Worm (Caenorhabditis elegans): ENCODE data around the gene C50E3.11.

DNA sequence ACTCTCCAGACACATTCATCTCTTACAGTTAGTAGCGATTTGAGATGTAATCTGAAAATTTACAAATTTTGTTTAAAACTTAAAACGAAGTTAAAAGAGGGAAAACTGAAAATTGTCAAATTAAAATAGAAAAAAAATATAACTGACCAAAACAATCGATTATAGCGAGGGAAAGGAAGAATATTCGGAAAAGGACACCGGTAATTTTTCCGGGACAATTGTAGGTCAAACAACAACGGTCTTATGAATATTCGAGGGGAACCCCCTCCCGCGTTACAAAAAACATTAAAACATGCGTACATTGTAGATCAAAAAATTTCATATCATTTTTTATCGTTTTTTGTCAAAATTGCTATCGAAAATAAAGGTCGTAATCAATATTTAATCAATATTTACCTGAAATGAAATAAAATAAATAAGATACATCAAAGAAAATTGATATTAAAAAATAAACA is 18.8 kb upstream of the C50E3.11 start, which contains the start of gene C50E3.12:
- no peak for TF ChIP-seq hlh-8 (tag; optimal IDR thresholded peaks at IDR 0.05)
- no peak for TF ChIP-seq pha-4 (tag; optimal IDR thresholded peaks at IDR 0.05)
- TF ChIP-seq T23F11.4 (GFP tag; optimal IDR thresholded peaks at IDR 0.05) = no peak
- no peak for TF ChIP-seq eyg-1 (tag; optimal IDR thresholded peaks at IDR 0.05)
- TF ChIP-seq hlh-13 (GFP tag; optimal IDR thresholded peaks at IDR 0.05) = no peak
- TF ChIP-seq nhr-11 (tag; optimal IDR thresholded peaks at IDR 0.05) = no peak
- TF ChIP-seq tbx-2 (tag; optimal IDR thresholded peaks at IDR 0.05) = no peak
- TF ChIP-seq zip-5 (tag; optimal IDR thresholded peaks at IDR 0.05) = no peak
- TF ChIP-seq pat-9 (tag; optimal IDR thresholded peaks at IDR 0.05) = no peak
- TF ChIP-seq ets-4 (tag; optimal IDR thresholded peaks at IDR 0.05) = no peak
- no peak for TF ChIP-seq ceh-9 (tag; optimal IDR thresholded peaks at IDR 0.05)
- no peak for TF ChIP-seq lim-6 (tag; optimal IDR thresholded peaks at IDR 0.05)
